Fruit fly (Drosophila melanogaster): ENCODE results near the gene Or10a.
A peak's percentile ranks its signal among the peaks of the same experiment; 100 is the strongest.

Or10a gene

DNA sequence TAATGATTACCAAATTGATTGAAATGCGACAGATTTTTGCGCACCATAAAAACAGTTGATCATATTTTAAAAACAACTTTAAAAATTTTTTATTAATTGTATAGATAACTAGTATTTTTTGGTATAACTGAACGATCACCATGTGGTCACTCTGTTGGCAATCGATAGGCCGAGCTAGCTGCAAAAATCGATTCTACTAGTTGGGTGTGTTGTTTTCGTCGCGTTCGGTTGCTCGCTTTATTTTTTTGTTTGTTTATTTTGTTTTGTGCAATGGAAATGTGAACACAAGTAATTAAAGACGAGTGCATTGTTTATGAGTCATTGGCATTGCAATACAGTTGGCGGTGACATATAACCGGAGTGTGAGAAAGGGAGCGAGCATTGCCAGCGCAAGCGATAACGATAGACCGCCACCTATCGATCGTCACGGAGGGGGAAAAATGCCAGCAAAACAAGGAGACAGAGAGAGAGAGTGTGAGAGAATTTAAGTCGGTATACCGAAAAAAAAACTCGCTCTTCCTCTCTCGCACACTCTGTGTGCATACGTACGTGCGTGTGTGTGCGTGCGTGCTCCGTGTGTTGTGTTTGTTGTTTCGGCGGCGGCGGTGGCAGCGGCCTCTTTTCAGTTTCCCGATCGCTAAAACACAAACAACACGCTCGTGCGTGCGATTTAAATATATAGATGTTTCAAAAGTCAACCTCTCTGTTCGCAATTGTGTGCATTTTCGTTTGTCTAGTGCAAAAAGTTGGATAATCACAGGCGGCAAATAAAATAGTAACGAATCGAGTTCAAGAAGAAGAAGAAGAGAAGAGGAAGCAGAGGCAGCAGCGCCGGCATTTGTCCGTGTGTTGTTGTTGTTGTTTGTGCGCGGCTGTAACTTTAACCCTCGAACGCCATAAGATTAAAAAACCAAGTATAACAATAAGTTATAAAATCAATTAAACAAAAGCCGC lies 27.5 kb downstream of the Or10a start:
- TF ChIP-seq Dll (optimal IDR thresholded peaks at IDR 0.05), result peak; percentile 81
- no peak for TF ChIP-seq psq (optimal IDR thresholded peaks at IDR 0.05)

dm6 chrX:11385498-11385897 lies 31.7 kb downstream of the Or10a start:
- no peak for TF ChIP-seq EcR (GFP tag; optimal IDR thresholded peaks at IDR 0.05)
- no peak for TF ChIP-seq usp (GFP tag; optimal IDR thresholded peaks at IDR 0.05)
- no peak for TF ChIP-seq pan (optimal IDR thresholded peaks at IDR 0.05)
- TF ChIP-seq CG8478 (optimal IDR thresholded peaks at IDR 0.05), result no peak
- TF ChIP-seq psq (optimal IDR thresholded peaks at IDR 0.05), result no peak
- no peak for TF ChIP-seq Dll (optimal IDR thresholded peaks at IDR 0.05)

DNA sequence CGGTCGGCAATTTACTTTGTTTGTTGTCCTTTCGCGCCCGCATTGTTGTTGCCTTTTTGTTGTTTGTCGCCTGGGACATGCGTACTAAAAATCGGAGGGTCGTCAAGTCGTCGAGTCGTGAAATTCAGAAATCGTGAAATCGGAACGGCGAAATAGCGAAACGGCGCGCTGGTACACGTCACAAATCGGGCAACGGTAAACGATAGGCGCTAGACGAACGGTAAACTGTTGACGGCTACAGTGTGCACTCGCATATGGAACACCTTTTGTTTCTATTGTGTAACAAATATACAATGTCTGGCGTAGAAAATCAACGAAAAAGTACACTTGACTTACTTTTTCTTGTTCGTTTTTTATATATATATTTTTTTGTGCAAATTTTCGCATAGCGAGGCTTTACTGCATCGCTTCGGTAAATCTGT lies 33.2 kb downstream of the Or10a start:
- TF ChIP-seq CG8478 (optimal IDR thresholded peaks at IDR 0.05) (no peak), EcR (GFP tag; optimal IDR thresholded peaks at IDR 0.05) (no peak), psq (optimal IDR thresholded peaks at IDR 0.05) (no peak), usp (GFP tag; optimal IDR thresholded peaks at IDR 0.05) (no peak), pan (optimal IDR thresholded peaks at IDR 0.05) (no peak), Dll (optimal IDR thresholded peaks at IDR 0.05) (no peak)

DNA sequence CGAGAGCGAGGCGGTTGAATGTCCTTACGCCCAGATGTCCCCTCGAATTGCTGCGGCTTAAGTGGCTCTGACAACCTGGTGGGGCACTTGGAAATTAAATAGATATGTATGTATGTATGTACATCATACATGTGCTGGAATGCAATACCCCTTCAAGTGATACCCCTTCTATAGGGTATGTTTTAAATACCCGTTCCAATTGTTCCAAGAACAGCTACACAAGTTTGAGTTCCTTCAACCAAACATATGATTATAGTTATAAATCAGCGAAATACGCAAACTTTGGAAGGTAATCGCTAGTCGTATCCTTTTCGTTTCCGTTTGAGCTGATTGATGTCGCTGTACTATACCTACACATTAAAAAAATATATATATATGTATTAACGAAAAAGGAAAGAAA lies 33.7 kb downstream of the Or10a start:
- TF ChIP-seq Dll (optimal IDR thresholded peaks at IDR 0.05) (no peak), psq (optimal IDR thresholded peaks at IDR 0.05) (no peak), EcR (GFP tag; optimal IDR thresholded peaks at IDR 0.05) (no peak), pan (optimal IDR thresholded peaks at IDR 0.05) (no peak), CG8478 (optimal IDR thresholded peaks at IDR 0.05) (no peak), usp (GFP tag; optimal IDR thresholded peaks at IDR 0.05) (no peak)

dm6 chrX:11382588-11382987 lies 34.6 kb downstream of the Or10a start:
- TF ChIP-seq CG8478 (optimal IDR thresholded peaks at IDR 0.05), result no peak

DNA sequence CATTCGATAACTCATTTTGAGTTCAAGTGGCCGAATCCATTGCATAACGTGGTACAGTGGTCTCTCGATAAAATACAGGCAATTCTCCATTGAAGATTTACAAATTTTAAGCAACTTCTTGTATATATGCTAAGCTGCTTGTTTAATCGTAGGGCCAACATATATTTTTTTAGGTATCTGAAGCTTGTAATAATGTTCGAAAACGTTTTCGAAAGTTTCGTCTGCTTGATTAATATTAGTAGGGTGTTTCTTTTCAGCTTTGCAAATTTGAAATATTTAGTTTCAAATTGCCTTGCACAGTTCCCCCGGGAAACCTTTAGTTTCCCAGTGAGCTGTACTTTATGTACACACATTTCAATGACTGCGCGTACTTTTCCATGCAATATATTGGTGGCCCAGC lies 37.5 kb downstream of the Or10a start:
- TF ChIP-seq usp (GFP tag; optimal IDR thresholded peaks at IDR 0.05) (no peak), CG8478 (optimal IDR thresholded peaks at IDR 0.05) (no peak), psq (optimal IDR thresholded peaks at IDR 0.05) (no peak), pan (optimal IDR thresholded peaks at IDR 0.05) (no peak), EcR (GFP tag; optimal IDR thresholded peaks at IDR 0.05) (no peak)

DNA sequence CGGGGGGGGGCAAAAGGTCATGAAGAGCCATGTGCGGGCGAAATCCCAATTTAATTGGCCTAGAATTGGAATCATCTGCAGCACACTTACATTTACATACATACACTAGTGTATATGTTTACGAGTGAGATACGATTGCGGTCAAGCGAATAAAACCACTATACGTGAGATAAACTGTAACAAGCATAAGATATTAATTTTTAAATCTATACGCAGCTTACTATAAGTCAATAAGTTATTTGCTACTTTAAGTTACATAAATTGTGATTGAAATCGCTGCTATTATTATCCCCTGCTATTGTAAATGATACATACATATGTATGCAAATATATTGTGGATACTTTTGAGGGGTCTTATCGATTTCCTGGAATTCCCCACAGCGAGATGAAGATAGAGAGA lies 38.1 kb downstream of the Or10a start:
- TF ChIP-seq CG8478 (optimal IDR thresholded peaks at IDR 0.05), result no peak
- TF ChIP-seq psq (optimal IDR thresholded peaks at IDR 0.05), result no peak
- TF ChIP-seq EcR (GFP tag; optimal IDR thresholded peaks at IDR 0.05), result no peak
- TF ChIP-seq Dll (optimal IDR thresholded peaks at IDR 0.05), result no peak
- no peak for TF ChIP-seq usp (GFP tag; optimal IDR thresholded peaks at IDR 0.05)
- TF ChIP-seq pan (optimal IDR thresholded peaks at IDR 0.05), result no peak

dm6 chrX:11378388-11378787 lies 38.8 kb downstream of the Or10a start:
- TF ChIP-seq psq (optimal IDR thresholded peaks at IDR 0.05) (no peak), Dll (optimal IDR thresholded peaks at IDR 0.05) (no peak), EcR (GFP tag; optimal IDR thresholded peaks at IDR 0.05) (no peak), usp (GFP tag; optimal IDR thresholded peaks at IDR 0.05) (no peak), CG8478 (optimal IDR thresholded peaks at IDR 0.05) (no peak), pan (optimal IDR thresholded peaks at IDR 0.05) (no peak)

- TF ChIP-seq Dll (optimal IDR thresholded peaks at IDR 0.05), result no peak
- no peak for TF ChIP-seq pan (optimal IDR thresholded peaks at IDR 0.05)
- no peak for TF ChIP-seq CG8478 (optimal IDR thresholded peaks at IDR 0.05)
- no peak for TF ChIP-seq EcR (GFP tag; optimal IDR thresholded peaks at IDR 0.05)
- no peak for TF ChIP-seq psq (optimal IDR thresholded peaks at IDR 0.05)
Observed at dm6 chrX:11374320-11374719, 42.9 kb downstream of the Or10a start.

DNA sequence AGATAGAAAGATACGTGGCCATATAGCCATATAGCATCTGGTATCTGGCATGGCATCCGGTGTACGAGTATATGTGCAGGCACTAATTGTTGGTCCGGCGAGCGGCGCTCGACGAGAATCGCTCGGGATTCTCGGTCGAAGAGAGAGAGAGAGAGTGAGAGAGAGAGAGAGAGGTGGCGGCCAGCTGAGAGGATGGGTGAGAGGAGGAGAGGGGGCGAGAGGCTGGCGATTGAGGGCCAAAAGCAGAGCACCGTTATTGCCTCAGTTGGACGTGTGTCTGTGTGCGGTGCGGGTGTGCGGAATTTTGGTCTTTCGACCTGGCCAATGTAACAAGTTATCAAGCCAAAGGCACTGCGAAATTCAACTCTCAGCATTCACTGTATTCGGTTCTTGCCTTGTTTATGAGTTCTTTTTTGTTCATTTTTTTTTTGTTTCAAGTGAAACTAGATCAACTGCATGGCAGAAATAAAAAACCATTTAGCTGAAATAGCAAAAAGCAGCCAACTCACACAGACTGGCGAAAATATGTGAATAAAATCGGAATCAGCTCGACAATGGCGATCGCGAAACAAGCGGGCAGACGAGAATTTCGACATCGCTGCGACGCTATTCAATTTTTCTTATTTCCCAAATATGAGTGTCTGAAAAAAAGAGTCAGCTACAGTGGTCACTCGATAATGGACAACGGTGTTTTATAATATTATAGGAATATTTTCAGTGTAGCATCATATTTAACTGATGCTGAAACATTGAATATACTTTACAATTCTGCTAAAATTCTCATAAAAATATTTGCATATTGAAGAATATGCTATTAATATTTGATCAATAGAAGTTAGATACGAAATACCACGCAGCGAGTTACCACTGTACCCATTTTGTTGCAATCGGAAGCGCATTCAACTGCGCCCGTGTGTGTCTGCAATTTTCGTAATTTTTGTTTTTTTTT lies 44.2 kb downstream of the Or10a start:
- TF ChIP-seq Dll (optimal IDR thresholded peaks at IDR 0.05) (peak; percentile 69), psq (optimal IDR thresholded peaks at IDR 0.05) (no peak)

- no peak for TF ChIP-seq Dll (optimal IDR thresholded peaks at IDR 0.05)
Observed at dm6 chrX:11371613-11372012, 45.6 kb downstream of the Or10a start.

dm6 chrX:11370792-11371191 lies 46.4 kb downstream of the Or10a start:
- no peak for TF ChIP-seq usp (GFP tag; optimal IDR thresholded peaks at IDR 0.05)
- TF ChIP-seq Dll (optimal IDR thresholded peaks at IDR 0.05), result no peak
- TF ChIP-seq EcR (GFP tag; optimal IDR thresholded peaks at IDR 0.05), result no peak
- TF ChIP-seq pan (optimal IDR thresholded peaks at IDR 0.05), result no peak
- TF ChIP-seq psq (optimal IDR thresholded peaks at IDR 0.05), result no peak

dm6 chrX:11369374-11369773 lies 47.8 kb downstream of the Or10a start, which contains the start of gene dlg1:
TSS of gene dlg1 (plus strand) at chrX:11369665.
- TF ChIP-seq pan (optimal IDR thresholded peaks at IDR 0.05) (no peak), psq (optimal IDR thresholded peaks at IDR 0.05) (no peak), Dll (optimal IDR thresholded peaks at IDR 0.05) (no peak), EcR (GFP tag; optimal IDR thresholded peaks at IDR 0.05) (no peak), usp (GFP tag; optimal IDR thresholded peaks at IDR 0.05) (no peak), CG8478 (optimal IDR thresholded peaks at IDR 0.05) (no peak)
